Fruit fly (Drosophila melanogaster): ENCODE results near the gene CG13305.

The CG13305 gene

dm6 chr3L:8661793-8662669, 15.4 kb upstream of the CG13305 start (continued):
- peak in 1 of 2 experiments; percentile 32 for TF ChIP-seq ss (GFP tag; optimal IDR thresholded peaks at IDR 0.05)
- TF ChIP-seq Sox14 (GFP tag; optimal IDR thresholded peaks at IDR 0.05): no peak
- no peak for TF ChIP-seq fd59A (GFP tag; optimal IDR thresholded peaks at IDR 0.05)
- TF ChIP-seq esn (GFP tag; optimal IDR thresholded peaks at IDR 0.05): peak; percentile 29
- TF ChIP-seq CG3032 (tag; optimal IDR thresholded peaks at IDR 0.05): peak; percentile 45
- no peak for TF ChIP-seq Blimp-1 (GFP tag; optimal IDR thresholded peaks at IDR 0.05)
- TF ChIP-seq dsx (GFP tag; optimal IDR thresholded peaks at IDR 0.05; ENCODE audit: poor library complexity, severe bottlenecking): peak; percentile 30
- TF ChIP-seq Hr4 (GFP tag; optimal IDR thresholded peaks at IDR 0.05): no peak
- TF ChIP-seq CG10631 (GFP tag; optimal IDR thresholded peaks at IDR 0.05): peak; percentile 32
- TF ChIP-seq CG7368 (GFP tag; optimal IDR thresholded peaks at IDR 0.05): no peak
- TF ChIP-seq Smox (GFP tag; optimal IDR thresholded peaks at IDR 0.05): no peak
- TF ChIP-seq CG6808 (GFP tag; optimal IDR thresholded peaks at IDR 0.05): peak; percentile 33
- no peak for TF ChIP-seq salr (GFP tag; optimal IDR thresholded peaks at IDR 0.05)
- no peak for TF ChIP-seq Ets21C (GFP tag; optimal IDR thresholded peaks at IDR 0.05)
- TF ChIP-seq OdsH (GFP tag; optimal IDR thresholded peaks at IDR 0.05): peak; percentile 33
- peak; percentile 39 for TF ChIP-seq CG34406 (GFP tag; optimal IDR thresholded peaks at IDR 0.05)
- peak; percentile 32 for TF ChIP-seq Met (GFP tag; optimal IDR thresholded peaks at IDR 0.05)
- peak; percentile 85 for TF ChIP-seq svp (GFP tag)
- no peak for TF ChIP-seq CG8119 (GFP tag; IDR thresholded peaks at IDR 0.05)
- TF ChIP-seq Lpt (GFP tag; optimal IDR thresholded peaks at IDR 0.05): no peak
- peak; percentile 3 for TF ChIP-seq Hr39 (GFP tag; optimal IDR thresholded peaks at IDR 0.05)
- TF ChIP-seq CG10669 (GFP tag; optimal IDR thresholded peaks at IDR 0.05): peak; percentile 28
- peak; percentile 19 for TF ChIP-seq Sox102F (GFP tag; optimal IDR thresholded peaks at IDR 0.05)
- TF ChIP-seq achi (GFP tag; optimal IDR thresholded peaks at IDR 0.05): peak; percentile 36
- TF ChIP-seq spab (GFP tag; optimal IDR thresholded peaks at IDR 0.05): peak; percentile 37
- TF ChIP-seq cyc (GFP tag; optimal IDR thresholded peaks at IDR 0.05): no peak
- peak; percentile 25 for TF ChIP-seq CG3919 (GFP tag; optimal IDR thresholded peaks at IDR 0.05)
- peak; percentile 48 for TF ChIP-seq Ets96B (tag; optimal IDR thresholded peaks at IDR 0.05)
- TF ChIP-seq CG8632 (GFP tag; optimal IDR thresholded peaks at IDR 0.05): peak; percentile 42
- peak; percentile 9 for TF ChIP-seq Sox15 (GFP tag; optimal IDR thresholded peaks at IDR 0.05)

dm6 chr3L:8660800-8661199, 14.2 kb upstream of the CG13305 start:
- TF ChIP-seq CG1621 (tag; optimal IDR thresholded peaks at IDR 0.05): peak; percentile 6
- TF ChIP-seq CG32006 (GFP tag; optimal IDR thresholded peaks at IDR 0.05): no peak
- no peak for TF ChIP-seq CG3919 (GFP tag; optimal IDR thresholded peaks at IDR 0.05)
- no peak for TF ChIP-seq Lpt (GFP tag; optimal IDR thresholded peaks at IDR 0.05)

dm6 chr3L:8659601-8660000, 13.0 kb upstream of the CG13305 start:
- TF ChIP-seq Eip78C (GFP tag): peak; percentile 42
- TF ChIP-seq CG8632 (GFP tag; optimal IDR thresholded peaks at IDR 0.05): no peak
- TF ChIP-seq Sox15 (GFP tag; optimal IDR thresholded peaks at IDR 0.05): no peak
- no peak for TF ChIP-seq cyc (GFP tag; optimal IDR thresholded peaks at IDR 0.05)
- no peak for TF ChIP-seq fkh (GFP tag; optimal IDR thresholded peaks at IDR 0.05)
- no peak for TF ChIP-seq ss (GFP tag; optimal IDR thresholded peaks at IDR 0.05)
- peak; percentile 49 for TF ChIP-seq svp (GFP tag)

dm6 chr3L:8657787-8658186, 11.2 kb upstream of the CG13305 start:
- TF ChIP-seq CG32006 (GFP tag; optimal IDR thresholded peaks at IDR 0.05) (no peak), ss (GFP tag; optimal IDR thresholded peaks at IDR 0.05) (peak in 1 of 2 experiments; percentile 79), spab (GFP tag; optimal IDR thresholded peaks at IDR 0.05) (no peak)

Data from whole organism, prepupa.